Fruit fly (Drosophila melanogaster) whole organism, embryonic: ENCODE measurements around the gene neb.

ENCODE experiments used
- Aef1 ChIP-seq: fragments of 200-800 bp; sonication (Bioruptor generic); IDR thresholded peaks from 3 replicates; pipeline ENCODE4 v1.3.6; 2022; ENCODE audit warnings: missing biosample characterization, missing genetic modification characterization
- B-H2 ChIP-seq: fragments of 200-800 bp; sonication (Bioruptor generic); optimal IDR thresholded peaks from 2 replicates; lab custom pipeline; 2018; ENCODE audit warnings: missing biosample characterization, mild to moderate bottlenecking, missing genetic modification characterization
- Bdp1 ChIP-seq: fragments of 200-800 bp; sonication (Bioruptor generic); optimal IDR thresholded peaks from 3 replicates; lab custom pipeline; 2016; ENCODE audit warnings: missing biosample characterization, missing genetic modification characterization
- CG10431 ChIP-seq: fragments of 200-800 bp; sonication (Bioruptor generic); optimal IDR thresholded peaks from 3 replicates; lab custom pipeline; 2018; ENCODE audit warnings: missing biosample characterization, mild to moderate bottlenecking, missing genetic modification characterization
- CG10565 ChIP-seq: fragments of 200-800 bp; sonication (Bioruptor generic); optimal IDR thresholded peaks from 3 replicates; lab custom pipeline; 2016; ENCODE audit warnings: missing biosample characterization, mild to moderate bottlenecking, missing genetic modification characterization
- CG10654 ChIP-seq: fragments of 200-800 bp; sonication (Bioruptor generic); optimal IDR thresholded peaks from 2 replicates; lab custom pipeline; 2016; ENCODE audit warnings: missing biosample characterization, missing genetic modification characterization
- CG11456 ChIP-seq: fragments of 200-800 bp; sonication (Bioruptor generic); IDR thresholded peaks from 3 replicates; pipeline ENCODE4 v1.3.6; 2022; ENCODE audit warnings: missing biosample characterization, missing genetic modification characterization
- CG12071 ChIP-seq: fragments of 200-800 bp; sonication (Bioruptor generic); optimal IDR thresholded peaks from 3 replicates; lab custom pipeline; 2018; ENCODE audit warnings: missing biosample characterization, mild to moderate bottlenecking, missing genetic modification characterization
- CG12942 ChIP-seq: fragments of 200-800 bp; sonication (Bioruptor generic); optimal IDR thresholded peaks from 3 replicates; lab custom pipeline; 2016; ENCODE audit warnings: missing biosample characterization, missing genetic modification characterization
- CG14441 ChIP-seq: fragments of 200-800 bp; sonication (Bioruptor generic); IDR thresholded peaks from 2 replicates; pipeline ENCODE4 v1.3.6; 2022; ENCODE audit warnings: missing biosample characterization, missing genetic modification characterization
- CG14667 ChIP-seq: fragments of 200-800 bp; sonication (Bioruptor generic); IDR thresholded peaks from 2 replicates; pipeline ENCODE4 v1.3.6; 2022; ENCODE audit warnings: missing biosample characterization, missing genetic modification characterization
- CG15696 ChIP-seq: fragments of 200-800 bp; sonication (Bioruptor generic); optimal IDR thresholded peaks from 2 replicates; lab custom pipeline; 2019; ENCODE audit warnings: missing biosample characterization, mild to moderate bottlenecking, missing genetic modification characterization, moderate library complexity
- CG17328 ChIP-seq: fragments of 200-800 bp; sonication (Bioruptor generic); IDR thresholded peaks from 2 replicates; pipeline ENCODE4 v1.3.6; 2022; ENCODE audit warnings: missing biosample characterization, missing genetic modification characterization
- CG2129 ChIP-seq: fragments of 200-800 bp; sonication (Bioruptor generic); IDR thresholded peaks from 2 replicates; pipeline ENCODE4 v1.3.6; 2022; ENCODE audit warnings: missing biosample characterization, missing genetic modification characterization; ENCODE audit not compliant: partially characterized antibody
- CG30403 ChIP-seq: fragments of 200-800 bp; sonication (Bioruptor generic); optimal IDR thresholded peaks from 3 replicates; lab custom pipeline; 2016; ENCODE audit warnings: missing biosample characterization, missing genetic modification characterization
- CG3281 ChIP-seq: fragments of 200-800 bp; sonication (Bioruptor generic); optimal IDR thresholded peaks from 3 replicates; lab custom pipeline; 2017; ENCODE audit warnings: missing biosample characterization, mild to moderate bottlenecking, missing genetic modification characterization
- CG4617 ChIP-seq: fragments of 200-800 bp; sonication (Bioruptor generic); optimal IDR thresholded peaks from 3 replicates; lab custom pipeline; 2016; ENCODE audit warnings: missing biosample characterization, missing genetic modification characterization, borderline replicate concordance
- CG4707 ChIP-seq: fragments of 200-800 bp; sonication (Bioruptor generic); optimal IDR thresholded peaks from 2 replicates; lab custom pipeline; 2018; ENCODE audit warnings: missing biosample characterization, mild to moderate bottlenecking, missing genetic modification characterization, moderate library complexity
- CG6272 ChIP-seq: fragments of 200-800 bp; sonication (Bioruptor generic); IDR thresholded peaks from 2 replicates; pipeline ENCODE4 v1.3.6; 2022; ENCODE audit warnings: missing biosample characterization, missing genetic modification characterization
- CG9215 ChIP-seq: fragments of 200-800 bp; sonication (Bioruptor generic); IDR thresholded peaks from 2 replicates; pipeline ENCODE4 v1.3.6; 2022; ENCODE audit warnings: missing biosample characterization, missing genetic modification characterization
- CG9797 ChIP-seq: fragments of 200-800 bp; sonication (Bioruptor generic); optimal IDR thresholded peaks from 3 replicates; lab custom pipeline; 2018; ENCODE audit warnings: missing biosample characterization, mild to moderate bottlenecking, missing genetic modification characterization
- CG9932 ChIP-seq: fragments of 200-800 bp; sonication (Bioruptor generic); IDR thresholded peaks from 2 replicates; pipeline ENCODE4 v1.3.6; 2022; ENCODE audit warnings: missing biosample characterization, missing genetic modification characterization
- Fer2 ChIP-seq: fragments of 200-800 bp; sonication (Bioruptor generic); optimal IDR thresholded peaks from 2 replicates; lab custom pipeline; 2018; ENCODE audit warnings: missing biosample characterization, mild to moderate bottlenecking, missing genetic modification characterization, moderate library complexity
- GATAe ChIP-seq: fragments of 200-800 bp; sonication (Bioruptor generic); conservative IDR thresholded peaks from 2 replicates; pipeline ENCODE4 v1.3.6; 2022; ENCODE audit warnings: missing biosample characterization, missing genetic modification characterization
- Hmx ChIP-seq: fragments of 200-800 bp; sonication (Bioruptor generic); optimal IDR thresholded peaks from 2 replicates; lab custom pipeline; 2016; ENCODE audit warnings: missing biosample characterization, missing genetic modification characterization
- Lpt ChIP-seq: fragments of >200 bp; optimal IDR thresholded peaks from 2 replicates; lab custom pipeline; 2018; ENCODE audit warnings: missing biosample characterization, missing genetic modification characterization
- NC2α ChIP-seq: fragments of 200-800 bp; sonication (Bioruptor generic); optimal IDR thresholded peaks from 2 replicates; lab custom pipeline; 2016; ENCODE audit warnings: missing biosample characterization, missing genetic modification characterization
- Oaz ChIP-seq: fragments of 200-800 bp; sonication (Bioruptor generic); IDR thresholded peaks from 2 replicates; pipeline ENCODE4 v1.3.6; 2022; ENCODE audit warnings: missing biosample characterization, missing genetic modification characterization
- Oli ChIP-seq: fragments of 200-800 bp; sonication (Bioruptor generic); optimal IDR thresholded peaks from 2 replicates; lab custom pipeline; 2018; ENCODE audit warnings: missing biosample characterization, mild to moderate bottlenecking, missing genetic modification characterization, moderate library complexity
- Rx ChIP-seq: fragments of 200-800 bp; sonication (Bioruptor generic); IDR thresholded peaks from 2 replicates; pipeline ENCODE4 v1.3.6; 2022; ENCODE audit warnings: missing biosample characterization, missing genetic modification characterization
- Sry-β ChIP-seq: fragments of 200-800 bp; sonication (Bioruptor generic); optimal IDR thresholded peaks from 2 replicates; lab custom pipeline; 2018; ENCODE audit warnings: missing biosample characterization, mild to moderate bottlenecking, missing genetic modification characterization, moderate library complexity
- chm ChIP-seq: fragments of 200-800 bp; sonication (Bioruptor generic); IDR thresholded peaks from 2 replicates; pipeline ENCODE4 v1.3.6; 2022; ENCODE audit warnings: missing biosample characterization, missing genetic modification characterization
- cwo ChIP-seq: fragments of 200-800 bp; sonication (Bioruptor generic); optimal IDR thresholded peaks from 3 replicates; lab custom pipeline; 2017; ENCODE audit warnings: missing biosample characterization, missing genetic modification characterization, mild to moderate bottlenecking, moderate library complexity, missing genetic modification reagents
- dati ChIP-seq: fragments of 200-800 bp; sonication (Bioruptor generic); IDR thresholded peaks from 2 replicates; pipeline ENCODE4 v1.3.6; 2022; ENCODE audit warnings: missing biosample characterization, missing genetic modification characterization
- fd64A ChIP-seq: fragments of 200-800 bp; sonication (Bioruptor generic); optimal IDR thresholded peaks from 3 replicates; lab custom pipeline; 2018; ENCODE audit warnings: missing biosample characterization, mild to moderate bottlenecking, missing genetic modification characterization
- grn ChIP-seq: fragments of 200-800 bp; sonication (Bioruptor generic); optimal IDR thresholded peaks from 3 replicates; lab custom pipeline; 2017; ENCODE audit warnings: missing biosample characterization, missing genetic modification characterization
- gsb ChIP-seq: fragments of 200-800 bp; sonication (Bioruptor generic); IDR thresholded peaks from 2 replicates; pipeline ENCODE4 v1.3.6; 2022; ENCODE audit warnings: missing biosample characterization, missing genetic modification characterization
- gsb-n ChIP-seq: fragments of 200-800 bp; sonication (Bioruptor generic); optimal IDR thresholded peaks from 3 replicates; lab custom pipeline; 2018; ENCODE audit warnings: missing biosample characterization, mild to moderate bottlenecking, missing genetic modification characterization
- hb ChIP-seq: fragments of 200-800 bp; sonication (Bioruptor generic); IDR thresholded peaks from 3 replicates; pipeline ENCODE4 v1.3.6; 2022; ENCODE audit warnings: missing biosample characterization, missing genetic modification characterization; ENCODE audit not compliant: partially characterized antibody
- oc ChIP-seq: fragments of 200-800 bp; sonication (Bioruptor generic); optimal IDR thresholded peaks from 2 replicates; lab custom pipeline; 2018; ENCODE audit warnings: missing biosample characterization, mild to moderate bottlenecking, missing genetic modification characterization, moderate library complexity
- pnt ChIP-seq: fragments of 200-800 bp; sonication (Bioruptor generic); optimal IDR thresholded peaks from 3 replicates; lab custom pipeline; 2016; ENCODE audit warnings: missing biosample characterization, missing genetic modification characterization
- prd ChIP-seq, 3 experiments: fragments of >200 bp in 2 of 3; fragments of 200-800 bp in 1 of 3; sonication (Bioruptor generic) in 1 of 3; optimal IDR thresholded peaks in 2 of 3; IDR thresholded peaks in 1 of 3; 2 replicates in 2 of 3; 3 replicates in 1 of 3; pipeline versions ENCODE4 v1.3.6 to Lab custom; 2017 to 2022; ENCODE audit warnings: missing biosample characterization in 1 of 3, missing genetic modification characterization in 1 of 3
- rib ChIP-seq: fragments of 200-800 bp; sonication (Bioruptor generic); IDR thresholded peaks from 2 replicates; pipeline ENCODE4 v1.3.6; 2022; ENCODE audit warnings: missing biosample characterization, missing genetic modification characterization
- sens-2 ChIP-seq: fragments of 200-800 bp; sonication (Bioruptor generic); IDR thresholded peaks from 2 replicates; pipeline ENCODE4 v1.3.6; 2022; ENCODE audit warnings: missing biosample characterization, missing genetic modification characterization
- shn ChIP-seq: fragments of 200-800 bp; sonication (Bioruptor generic); optimal IDR thresholded peaks from 3 replicates; lab custom pipeline; 2016; ENCODE audit warnings: missing biosample characterization, missing genetic modification characterization
- sima ChIP-seq: fragments of 200-800 bp; sonication (Bioruptor generic); optimal IDR thresholded peaks from 2 replicates; lab custom pipeline; 2016; ENCODE audit warnings: missing biosample characterization, missing genetic modification characterization
- stc ChIP-seq: fragments of 200-800 bp; sonication (Bioruptor generic); IDR thresholded peaks from 2 replicates; pipeline ENCODE4 v1.3.6; 2022; ENCODE audit warnings: missing biosample characterization, missing genetic modification characterization
- tgo ChIP-seq: fragments of 200-800 bp; sonication (Bioruptor generic); IDR thresholded peaks from 3 replicates; pipeline ENCODE4 v1.3.6; 2022; ENCODE audit warnings: missing biosample characterization, missing genetic modification characterization
- tio ChIP-seq: fragments of 200-800 bp; sonication (Bioruptor generic); optimal IDR thresholded peaks from 2 replicates; lab custom pipeline; 2017; ENCODE audit warnings: missing biosample characterization, missing genetic modification characterization, inconsistent platforms
- tup ChIP-seq: fragments of 200-800 bp; sonication (Bioruptor generic); optimal IDR thresholded peaks from 2 replicates; lab custom pipeline; 2016; ENCODE audit warnings: missing biosample characterization, mild to moderate bottlenecking, missing genetic modification characterization, moderate library complexity
- vfl ChIP-seq: fragments of 200-800 bp; sonication (Bioruptor generic); optimal IDR thresholded peaks from 2 replicates; lab custom pipeline; 2016; ENCODE audit warnings: missing biosample characterization, missing genetic modification characterization

The neb gene

DNA sequence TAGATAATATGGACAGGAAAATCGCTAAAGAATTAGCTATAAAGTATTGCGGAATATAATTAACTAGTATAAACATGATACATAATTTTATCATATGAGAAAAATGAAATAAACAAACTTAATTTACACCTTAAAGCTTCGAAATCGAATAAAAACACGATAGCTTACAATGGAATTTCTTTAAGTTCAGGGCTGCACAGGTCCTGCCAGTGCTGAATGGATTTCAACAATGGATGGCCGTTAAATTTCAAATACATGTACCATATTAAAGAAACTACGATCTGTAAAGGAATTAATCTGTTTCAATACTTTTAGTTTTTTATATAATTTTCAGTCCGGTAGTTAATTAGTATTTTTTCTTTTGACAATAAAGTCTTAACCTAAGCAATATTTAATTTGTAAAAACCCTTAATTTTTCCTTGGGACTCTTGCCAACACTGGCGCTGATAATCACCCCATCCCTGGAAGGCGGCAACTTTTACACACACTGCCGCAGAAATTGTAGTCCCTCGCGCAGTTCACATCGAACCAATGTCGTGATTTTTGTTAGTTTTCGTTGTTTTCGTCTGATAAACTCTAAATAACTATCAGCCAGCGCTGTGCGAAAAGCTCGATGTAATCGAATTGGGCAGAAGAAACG lies 14.4 kb upstream of the neb start, which contains the start of the genes barr and lok (continued):
- TF ChIP-seq CG9932 (GFP tag; lab: Robert Waterston, UW) (peak; percentile 64), CG10565 (GFP tag; lab: Kevin White, UChicago) (no peak), GATAe (GFP tag; lab: Robert Waterston, UW) (no peak), hb (no peak), CG3281 (GFP tag; lab: Kevin White, UChicago) (peak; percentile 14), CG10654 (GFP tag; lab: Kevin White, UChicago) (peak; percentile 27), fd64A (GFP tag; lab: Kevin White, UChicago) (no peak), rib (GFP tag; lab: Robert Waterston, UW) (no peak), shn (GFP tag; lab: Kevin White, UChicago) (peak; percentile 59), CG12942 (GFP tag; lab: Kevin White, UChicago) (peak; percentile 25), Bdp1 (GFP tag; lab: Kevin White, UChicago) (peak; percentile 24), gsb (GFP tag; lab: Robert Waterston, UW) (no peak), B-H2 (GFP tag; lab: Kevin White, UChicago) (no peak), pnt (GFP tag; lab: Kevin White, UChicago) (peak; percentile 57), Sry-β (GFP tag; lab: Kevin White, UChicago) (peak; percentile 95), tgo (peak; percentile 40; the same call in 1 of the 3 replicates), CG6272 (GFP tag; lab: Robert Waterston, UW) (no peak), CG14667 (GFP tag; lab: Robert Waterston, UW) (no peak), CG10431 (GFP tag; lab: Kevin White, UChicago) (peak; percentile 28), stc (GFP tag; lab: Robert Waterston, UW) (no peak), tio (GFP tag; lab: Kevin White, UChicago) (no peak), Aef1 (GFP tag; lab: Robert Waterston, UW) (peak; percentile 51), Oli (tag; lab: Kevin White, UChicago) (peak; percentile 46), Lpt (GFP tag; lab: Kevin White, UChicago) (no peak), oc (tag; lab: Kevin White, UChicago) (no peak), tup (GFP tag; lab: Kevin White, UChicago) (no peak), sens-2 (GFP tag; lab: Robert Waterston, UW) (no peak), CG17328 (GFP tag; lab: Robert Waterston, UW) (no peak), dati (GFP tag; lab: Robert Waterston, UW) (no peak), CG9797 (no peak), CG12071 (GFP tag; lab: Kevin White, UChicago) (no peak), chm (no peak), gsb-n (tag; lab: Kevin White, UChicago) (no peak), CG9215 (GFP tag; lab: Robert Waterston, UW) (peak; percentile 60), CG4707 (GFP tag; lab: Kevin White, UChicago) (no peak), Fer2 (tag; lab: Kevin White, UChicago) (peak; percentile 21), CG14441 (GFP tag; lab: Robert Waterston, UW) (peak; percentile 54), NC2α (GFP tag; lab: Kevin White, UChicago) (no peak), Oaz (GFP tag; lab: Robert Waterston, UW) (no peak), vfl (GFP tag; lab: Kevin White, UChicago) (peak; percentile 19), Rx (GFP tag; lab: Robert Waterston, UW) (no peak), Hmx (GFP tag; lab: Kevin White, UChicago) (peak; percentile 16), CG30403 (GFP tag; lab: Kevin White, UChicago) (peak; percentile 81), cwo (GFP tag; lab: Kevin White, UChicago) (no peak), sima (GFP tag; lab: Kevin White, UChicago) (no peak), CG4617 (GFP tag; lab: Kevin White, UChicago) (no peak), CG2129 (GFP tag; lab: Robert Waterston, UW) (no peak), grn (GFP tag; lab: Kevin White, UChicago) (no peak), CG11456 (GFP tag; lab: Robert Waterston, UW) (no peak), prd (optimal IDR thresholded peaks at IDR 0.05; lab: Kevin White, UChicago) (no peak), prd (GFP tag; IDR thresholded peaks at IDR 0.05; lab: Robert Waterston, UW) (peak; percentile 57; the same call in 2 of the 3 replicates), CG15696 (tag; lab: Kevin White, UChicago) (peak; percentile 39)
